Worm (Caenorhabditis elegans): ENCODE measurements around the gene angl-1.
A peak's percentile ranks its signal among the peaks of the same experiment; 100 is the strongest.

DNA sequence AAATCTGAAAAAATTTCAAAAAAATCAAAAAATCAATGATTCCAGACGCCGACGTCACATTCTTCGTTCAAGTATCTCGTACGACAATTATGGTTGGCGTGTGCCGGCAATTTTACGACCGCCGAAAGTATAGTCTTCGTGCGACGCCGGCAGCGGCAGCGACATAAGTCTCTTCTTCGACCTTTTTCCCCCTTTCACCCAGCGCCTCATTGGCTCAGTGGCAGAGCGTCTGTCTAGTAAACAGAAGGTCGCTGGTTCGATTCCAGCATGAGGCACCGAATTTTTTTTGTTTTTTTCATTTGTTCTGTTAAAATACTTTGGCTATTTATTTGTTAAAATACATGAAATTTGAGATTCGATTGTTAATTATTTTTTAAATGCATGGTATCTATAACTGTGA lies 20.9 kb downstream of the angl-1 start:
- no peak for TF ChIP-seq nhr-77 (tag; optimal IDR thresholded peaks at IDR 0.05)
- TF ChIP-seq nhr-237 (tag; optimal IDR thresholded peaks at IDR 0.05), result no peak
- TF ChIP-seq nhr-25 (tag; optimal IDR thresholded peaks at IDR 0.05; ENCODE audit: borderline replicate concordance, insufficient read depth), result no peak
- no peak for TF ChIP-seq egl-27 (tag; optimal IDR thresholded peaks at IDR 0.05)
- no peak for TF ChIP-seq aha-1 (tag)
- TF ChIP-seq dmd-9 (GFP tag; IDR thresholded peaks at IDR 0.05), result no peak
- no peak for TF ChIP-seq daf-12 (tag; optimal IDR thresholded peaks at IDR 0.05)
- peak; percentile 55; the same call in 1 of the 2 replicates for TF ChIP-seq arid-1 (GFP tag; conservative IDR thresholded peaks at IDR 0.05)
- TF ChIP-seq pqm-1 (tag; optimal IDR thresholded peaks at IDR 0.05), result no peak
- peak in 1 of 2 experiments; percentile 20 for TF ChIP-seq daf-16 (GFP tag; optimal IDR thresholded peaks at IDR 0.05)
- TF ChIP-seq daf-16 (tag; optimal IDR thresholded peaks at IDR 0.05), result peak; percentile 85
- TF ChIP-seq fos-1 (tag; optimal IDR thresholded peaks at IDR 0.05), result no peak
- 0 out of 2 replicates have a peak, but pooled peaks have one; percentile 26 for TF ChIP-seq Y105C5A.15 (GFP tag; IDR thresholded peaks at IDR 0.05)
- peak; percentile 44 for TF ChIP-seq hlh-30 (tag; optimal IDR thresholded peaks at IDR 0.05; ENCODE audit: insufficient read depth)

Measured in whole organism, L4 larva.